Worm (Caenorhabditis elegans) whole organism, L3 larva: ENCODE data around the gene ZK1098.12.

Experiments used
- ZK546.5 ChIP-seq: sonication (generic microtip); optimal IDR thresholded peaks from 2 replicates; lab custom pipeline; 2017; ENCODE audit warnings: missing biosample characterization, missing genetic modification characterization
- aly-2 ChIP-seq: fragments of 150-350 bp; optimal IDR thresholded peaks from 2 replicates; lab custom pipeline; 2014; ENCODE audit warnings: missing biosample characterization, missing genetic modification characterization
- ama-1 ChIP-seq: fragments of 150-350 bp; optimal IDR thresholded peaks from 2 replicates; lab custom pipeline; 2018
- ceh-28 ChIP-seq: fragments of 150-350 bp; optimal IDR thresholded peaks from 2 replicates; lab custom pipeline; 2014; ENCODE audit warnings: missing biosample characterization, missing genetic modification reagents, missing genetic modification characterization
- ceh-82 ChIP-seq: fragments of 150-350 bp; optimal IDR thresholded peaks from 2 replicates; lab custom pipeline; 2014; ENCODE audit warnings: missing biosample characterization, missing genetic modification characterization
- ceh-9 ChIP-seq: sonication (generic microtip); optimal IDR thresholded peaks from 2 replicates; lab custom pipeline; 2018; ENCODE audit warnings: missing biosample characterization, missing genetic modification characterization
- daf-12 ChIP-seq: fragments of 150-350 bp; optimal IDR thresholded peaks from 2 replicates; lab custom pipeline; 2014; ENCODE audit warnings: missing biosample characterization, missing genetic modification reagents, missing genetic modification characterization
- egl-27 ChIP-seq: sonication (generic microtip); optimal IDR thresholded peaks from 4 replicates; lab custom pipeline; 2017; ENCODE audit warnings: missing biosample characterization, missing genetic modification reagents, missing genetic modification characterization
- egl-5 ChIP-seq: fragments of 150-350 bp; optimal IDR thresholded peaks from 2 replicates; lab custom pipeline; 2017; ENCODE audit warnings: missing biosample characterization, missing genetic modification reagents, missing genetic modification characterization, inconsistent platforms
- elt-1 ChIP-seq: fragments of 150-350 bp; optimal IDR thresholded peaks from 2 replicates; lab custom pipeline; 2014; ENCODE audit warnings: missing biosample characterization, missing genetic modification characterization
- elt-2 ChIP-seq: sonication (generic microtip); optimal IDR thresholded peaks from 2 replicates; lab custom pipeline; 2016; ENCODE audit warnings: missing genetic modification reagents, mild to moderate bottlenecking, missing genetic modification characterization, missing compliant biosample characterization
- elt-3 ChIP-seq, 3 experiments: fragments of 150-350 bp in 1 of 3; sonication (generic microtip) in 2 of 3; optimal IDR thresholded peaks; 2 replicates in 2 of 3; 4 replicates in 1 of 3; lab custom pipeline; 2014 to 2017; ENCODE audit warnings: missing biosample characterization in 3 of 3, missing genetic modification characterization in 3 of 3
- fkh-10 ChIP-seq: sonication (generic microtip); optimal IDR thresholded peaks from 2 replicates; lab custom pipeline; 2017; ENCODE audit warnings: missing biosample characterization, missing genetic modification reagents, missing genetic modification characterization
- hmg-11 ChIP-seq: sonication (generic microtip); optimal IDR thresholded peaks from 2 replicates; lab custom pipeline; 2016; ENCODE audit warnings: missing genetic modification characterization, missing compliant biosample characterization
- jun-1 ChIP-seq: fragments of 150-350 bp; optimal IDR thresholded peaks from 2 replicates; lab custom pipeline; 2014; ENCODE audit warnings: missing biosample characterization, missing genetic modification reagents, missing genetic modification characterization
- lin-15B ChIP-seq: fragments of 150-350 bp; optimal IDR thresholded peaks from 2 replicates; lab custom pipeline; 2014; ENCODE audit warnings: missing biosample characterization, missing genetic modification characterization
- lin-39 ChIP-seq: fragments of 150-350 bp; optimal IDR thresholded peaks from 2 replicates; lab custom pipeline; 2018; ENCODE audit warnings: missing biosample characterization, missing genetic modification reagents, missing genetic modification characterization
- lsy-12 ChIP-seq: sonication (generic microtip); optimal IDR thresholded peaks from 2 replicates; lab custom pipeline; 2016; ENCODE audit warnings: mild to moderate bottlenecking, missing genetic modification characterization, missing compliant biosample characterization
- mdl-1 ChIP-seq: fragments of 150-350 bp; optimal IDR thresholded peaks from 2 replicates; lab custom pipeline; 2014; ENCODE audit warnings: missing biosample characterization, missing genetic modification characterization
- nfya-1 ChIP-seq: sonication (generic microtip); optimal IDR thresholded peaks from 2 replicates; lab custom pipeline; 2017; ENCODE audit warnings: missing genetic modification characterization, mild to moderate bottlenecking, missing compliant biosample characterization, antibody characterized with exemption, moderate library complexity; ENCODE audit not compliant: insufficient read depth
- nhr-11 ChIP-seq: fragments of 150-350 bp; optimal IDR thresholded peaks from 2 replicates; lab custom pipeline; 2014; ENCODE audit warnings: missing biosample characterization, missing genetic modification characterization
- nhr-12 ChIP-seq: fragments of 150-350 bp; optimal IDR thresholded peaks from 2 replicates; lab custom pipeline; 2014; ENCODE audit warnings: missing biosample characterization, missing genetic modification characterization
- nhr-23 ChIP-seq: fragments of 150-350 bp; optimal IDR thresholded peaks from 2 replicates; lab custom pipeline; 2014; ENCODE audit warnings: missing biosample characterization, missing genetic modification reagents, missing genetic modification characterization
- nhr-25 ChIP-seq: sonication (generic microtip); optimal IDR thresholded peaks from 2 replicates; lab custom pipeline; 2017; ENCODE audit warnings: missing biosample characterization, missing genetic modification characterization
- nhr-28 ChIP-seq: fragments of 150-350 bp; optimal IDR thresholded peaks from 2 replicates; lab custom pipeline; 2014; ENCODE audit warnings: missing biosample characterization, missing genetic modification characterization
- nhr-43 ChIP-seq: sonication (generic microtip); optimal IDR thresholded peaks from 2 replicates; lab custom pipeline; 2016; ENCODE audit warnings: mild to moderate bottlenecking, missing genetic modification characterization, missing compliant biosample characterization; ENCODE audit not compliant: poor library complexity, severe bottlenecking
- nhr-67 ChIP-seq: fragments of 150-350 bp; optimal IDR thresholded peaks from 2 replicates; lab custom pipeline; 2014; ENCODE audit warnings: missing biosample characterization, missing genetic modification characterization
- nhr-76 ChIP-seq: fragments of 150-350 bp; sonication (generic microtip); optimal IDR thresholded peaks from 5 replicates; lab custom pipeline; 2014; ENCODE audit warnings: missing biosample characterization, missing genetic modification characterization
- nhr-77 ChIP-seq: fragments of 150-350 bp; optimal IDR thresholded peaks from 2 replicates; lab custom pipeline; 2014; ENCODE audit warnings: missing biosample characterization, missing genetic modification characterization
- pha-4 ChIP-seq: fragments of 150-350 bp; optimal IDR thresholded peaks from 2 replicates; lab custom pipeline; 2014; ENCODE audit warnings: missing biosample characterization, missing genetic modification reagents, missing genetic modification characterization
- pqm-1 ChIP-seq: fragments of 150-350 bp; optimal IDR thresholded peaks from 2 replicates; lab custom pipeline; 2017; ENCODE audit warnings: missing biosample characterization, missing genetic modification characterization, inconsistent platforms
- sea-2 ChIP-seq: fragments of 150-350 bp; sonication (generic microtip); optimal IDR thresholded peaks from 4 replicates; lab custom pipeline; 2014; ENCODE audit warnings: missing biosample characterization, missing genetic modification reagents, missing genetic modification characterization
- snpc-4 ChIP-seq: fragments of 150-350 bp; optimal IDR thresholded peaks from 2 replicates; lab custom pipeline; 2014; ENCODE audit warnings: missing biosample characterization, missing genetic modification characterization
- tbx-2 ChIP-seq: sonication (generic microtip); optimal IDR thresholded peaks from 2 replicates; lab custom pipeline; 2016; ENCODE audit warnings: mild to moderate bottlenecking, missing genetic modification characterization, missing compliant biosample characterization
- unc-62 ChIP-seq: fragments of 150-350 bp; sonication (generic microtip); optimal IDR thresholded peaks from 4 replicates; lab custom pipeline; 2014; ENCODE audit warnings: missing biosample characterization, missing genetic modification reagents, missing genetic modification characterization
- zag-1 ChIP-seq: fragments of 150-350 bp; optimal IDR thresholded peaks from 2 replicates; lab custom pipeline; 2014; ENCODE audit warnings: missing biosample characterization, missing genetic modification characterization
- ztf-11 ChIP-seq: fragments of 150-350 bp; optimal IDR thresholded peaks from 2 replicates; lab custom pipeline; 2014; ENCODE audit warnings: missing biosample characterization, missing genetic modification characterization
- ztf-4 ChIP-seq: fragments of 150-350 bp; optimal IDR thresholded peaks from 2 replicates; lab custom pipeline; 2014; ENCODE audit warnings: missing biosample characterization, missing genetic modification characterization

The ZK1098.12 gene

ce11 chrIII:9502155-9502714 is 42.7 kb upstream of the ZK1098.12 start:
- TF ChIP-seq nhr-77 (no peak), nhr-25 (peak; percentile 23), elt-3 (tag; optimal IDR thresholded peaks at IDR 0.05; lab: Kevin White, UChicago) (peak in 2 of 3 experiments; percentile 70 to 78), nhr-12 (no peak), sea-2 (GFP tag; lab: Kevin White, UChicago) (no peak), ceh-82 (tag; lab: Kevin White, UChicago) (no peak), nhr-23 (tag; lab: Kevin White, UChicago) (peak; percentile 81), nhr-43 (tag; lab: Kevin White, UChicago) (peak; percentile 27)

ce11 chrIII:9504347-9504746 is 40.6 kb upstream of the ZK1098.12 start:
- TF ChIP-seq egl-5 (tag; lab: Kevin White, UChicago) (no peak), ceh-9 (no peak), zag-1 (no peak), nhr-25 (no peak), nhr-23 (tag; lab: Kevin White, UChicago) (no peak), nhr-76 (no peak), fkh-10 (GFP tag; lab: Kevin White, UChicago) (no peak), nhr-11 (tag; lab: Kevin White, UChicago) (no peak), unc-62 (GFP tag; lab: Kevin White, UChicago) (no peak), nhr-28 (tag; lab: Kevin White, UChicago) (no peak)

- TF ChIP-seq pqm-1 (tag; lab: Kevin White, UChicago) (peak; percentile 31), lin-15B (tag; lab: Kevin White, UChicago) (peak; percentile 78), ceh-28 (peak; percentile 6), ztf-11 (tag; lab: Kevin White, UChicago) (no peak), ama-1 (lab: Kevin White, UChicago) (peak; percentile 3), nfya-1 (tag; lab: Kevin White, UChicago) (peak; percentile 73), pha-4 (peak; percentile 70), hmg-11 (peak; percentile 40), jun-1 (tag; lab: Kevin White, UChicago) (no peak), ztf-4 (no peak), unc-62 (GFP tag; lab: Kevin White, UChicago) (no peak), snpc-4 (peak; percentile 8), nhr-43 (tag; lab: Kevin White, UChicago) (no peak), elt-2 (peak; percentile 28), mdl-1 (no peak), lin-39 (peak; percentile 55), nhr-25 (peak; percentile 56), nhr-67 (tag; lab: Kevin White, UChicago) (no peak), nhr-23 (tag; lab: Kevin White, UChicago) (peak; percentile 8)
These were observed 37.1 kb upstream of the ZK1098.12 start, which contains the start of gene vha-14 for ce11 chrIII:9507799-9508198. Gene vha-14 (plus strand): TSS chrIII:9508100.

ce11 chrIII:9509764-9510370 is 35.1 kb upstream of the ZK1098.12 start:
- TF ChIP-seq ztf-11 (tag; lab: Kevin White, UChicago) (no peak), ceh-9 (no peak), ama-1 (lab: Kevin White, UChicago) (peak; percentile 78), nhr-43 (tag; lab: Kevin White, UChicago) (peak; percentile 50), pha-4 (peak; percentile 3), nhr-23 (tag; lab: Kevin White, UChicago) (peak; percentile 3), jun-1 (tag; lab: Kevin White, UChicago) (no peak), tbx-2 (tag; lab: Kevin White, UChicago) (peak; percentile 28), ztf-4 (peak; percentile 47), unc-62 (GFP tag; lab: Kevin White, UChicago) (no peak), nhr-12 (no peak), pqm-1 (tag; lab: Kevin White, UChicago) (no peak), daf-12 (no peak), lsy-12 (peak; percentile 49), elt-1 (tag; lab: Kevin White, UChicago) (no peak), nhr-77 (peak; percentile 59), egl-5 (tag; lab: Kevin White, UChicago) (no peak), aly-2 (tag; lab: Kevin White, UChicago) (no peak), elt-2 (peak; percentile 29), nfya-1 (tag; lab: Kevin White, UChicago) (peak; percentile 31), ZK546.5 (tag; lab: Kevin White, UChicago) (no peak), egl-27 (tag; lab: Kevin White, UChicago) (no peak)
